Fruit fly (Drosophila melanogaster) whole organism, embryonic: ENCODE data around the gene AstC.
A peak's percentile ranks its signal among the peaks of the same experiment; 100 is the strongest.

Experiments used
- Ada2b ChIP-seq: fragments of 200-800 bp; sonication (Bioruptor generic); IDR thresholded peaks from 2 replicates; pipeline ENCODE4 v1.3.6; 2022; ENCODE audit warnings: missing biosample characterization, missing genetic modification characterization
- Adf1 ChIP-seq: fragments of 200-800 bp; sonication (Bioruptor generic); IDR thresholded peaks from 2 replicates; pipeline ENCODE4 v1.3.6; 2022; ENCODE audit warnings: missing biosample characterization, missing genetic modification characterization
- CG11093 ChIP-seq: fragments of 200-800 bp; sonication (Bioruptor generic); IDR thresholded peaks from 3 replicates; pipeline ENCODE4 v1.3.6; 2022; ENCODE audit warnings: missing biosample characterization, missing genetic modification characterization
- CG11504 ChIP-seq: fragments of 200-800 bp; sonication (Bioruptor generic); optimal IDR thresholded peaks from 3 replicates; lab custom pipeline; 2019; ENCODE audit warnings: missing biosample characterization, mild to moderate bottlenecking, missing genetic modification characterization, moderate library complexity
- CG12155 ChIP-seq: fragments of 200-800 bp; sonication (Bioruptor generic); optimal IDR thresholded peaks from 3 replicates; lab custom pipeline; 2016; ENCODE audit warnings: missing biosample characterization, missing genetic modification characterization
- CG13287 ChIP-seq: fragments of 200-800 bp; sonication (Bioruptor generic); IDR thresholded peaks from 2 replicates; pipeline ENCODE4 v1.3.6; 2022; ENCODE audit warnings: missing biosample characterization, missing genetic modification characterization; ENCODE audit not compliant: partially characterized antibody
- CG13894 ChIP-seq: fragments of 200-800 bp; sonication (Bioruptor generic); optimal IDR thresholded peaks from 3 replicates; lab custom pipeline; 2018; ENCODE audit warnings: missing biosample characterization, mild to moderate bottlenecking, missing genetic modification characterization, moderate library complexity
- CG17328 ChIP-seq: fragments of 200-800 bp; sonication (Bioruptor generic); IDR thresholded peaks from 2 replicates; pipeline ENCODE4 v1.3.6; 2022; ENCODE audit warnings: missing biosample characterization, missing genetic modification characterization
- CG1792 ChIP-seq: fragments of 200-800 bp; sonication (Bioruptor generic); optimal IDR thresholded peaks from 2 replicates; lab custom pipeline; 2016; ENCODE audit warnings: missing biosample characterization, missing genetic modification characterization
- CG2120 ChIP-seq: fragments of 200-800 bp; sonication (Bioruptor generic); optimal IDR thresholded peaks from 3 replicates; lab custom pipeline; 2016; ENCODE audit warnings: missing biosample characterization, missing genetic modification characterization
- CG3995 ChIP-seq: fragments of 200-800 bp; sonication (Bioruptor generic); optimal IDR thresholded peaks from 3 replicates; lab custom pipeline; 2016; ENCODE audit warnings: missing biosample characterization, missing genetic modification characterization
- CG7786 ChIP-seq: fragments of 200-800 bp; sonication (Bioruptor generic); optimal IDR thresholded peaks from 2 replicates; lab custom pipeline; 2016; ENCODE audit warnings: missing biosample characterization, missing genetic modification characterization
- CG9215 ChIP-seq: fragments of 200-800 bp; sonication (Bioruptor generic); IDR thresholded peaks from 2 replicates; pipeline ENCODE4 v1.3.6; 2022; ENCODE audit warnings: missing biosample characterization, missing genetic modification characterization
- D19A ChIP-seq: fragments of 200-800 bp; optimal IDR thresholded peaks from 3 replicates; lab custom pipeline; 2019; ENCODE audit warnings: missing biosample characterization, mild to moderate bottlenecking, missing genetic modification characterization, moderate library complexity
- Dad ChIP-seq: fragments of 200-800 bp; sonication (Bioruptor generic); optimal IDR thresholded peaks from 3 replicates; lab custom pipeline; 2016; ENCODE audit warnings: missing biosample characterization, missing genetic modification characterization
- HmgD ChIP-seq: fragments of 200-800 bp; sonication (Bioruptor generic); optimal IDR thresholded peaks from 3 replicates; lab custom pipeline; 2016; ENCODE audit warnings: missing biosample characterization, missing genetic modification characterization
- Lhr ChIP-seq: fragments of 200-800 bp; sonication (Bioruptor generic); optimal IDR thresholded peaks from 3 replicates; lab custom pipeline; 2017; ENCODE audit warnings: mild to moderate bottlenecking, missing biosample characterization, missing genetic modification reagents, missing genetic modification characterization
- MESR4 ChIP-seq: fragments of 200-800 bp; sonication (Bioruptor generic); optimal IDR thresholded peaks from 2 replicates; lab custom pipeline; 2018; ENCODE audit warnings: missing biosample characterization, mild to moderate bottlenecking, missing genetic modification characterization, moderate library complexity
- Med ChIP-seq: fragments of 200-800 bp; sonication (Bioruptor generic); peaks from one replicate; lab custom pipeline; 2016; ENCODE audit warnings: missing biosample characterization, missing genetic modification characterization, mild to moderate bottlenecking, inconsistent platforms, moderate library complexity
- Mes4 ChIP-seq: fragments of 200-800 bp; sonication (Bioruptor generic); optimal IDR thresholded peaks from 2 replicates; lab custom pipeline; 2016; ENCODE audit warnings: missing biosample characterization, missing genetic modification characterization
- Mrtf ChIP-seq: fragments of 200-800 bp; sonication (Bioruptor generic); IDR thresholded peaks from 3 replicates; pipeline ENCODE4 v1.3.6; 2022; ENCODE audit warnings: missing biosample characterization, missing genetic modification characterization
- NFAT ChIP-seq: fragments of 200-800 bp; sonication (Bioruptor generic); IDR thresholded peaks from 2 replicates; pipeline ENCODE4 v1.3.6; 2022; ENCODE audit warnings: missing biosample characterization, missing genetic modification characterization
- NK7.1 ChIP-seq: fragments of 200-800 bp; sonication (Bioruptor generic); optimal IDR thresholded peaks from 3 replicates; lab custom pipeline; 2016; ENCODE audit warnings: missing biosample characterization, missing genetic modification characterization
- Nf-YC ChIP-seq: fragments of 200-800 bp; optimal IDR thresholded peaks from 3 replicates; lab custom pipeline; 2019; ENCODE audit warnings: missing biosample characterization, mild to moderate bottlenecking, missing genetic modification characterization, moderate library complexity
- Oli ChIP-seq: fragments of 200-800 bp; sonication (Bioruptor generic); optimal IDR thresholded peaks from 2 replicates; lab custom pipeline; 2018; ENCODE audit warnings: missing biosample characterization, mild to moderate bottlenecking, missing genetic modification characterization, moderate library complexity
- PHDP ChIP-seq: fragments of 200-800 bp; sonication (Bioruptor generic); optimal IDR thresholded peaks from 3 replicates; lab custom pipeline; 2018; ENCODE audit warnings: missing biosample characterization, mild to moderate bottlenecking, missing genetic modification characterization, moderate library complexity
- Pdp1 ChIP-seq, 2 experiments: fragments of 200-800 bp; sonication (Bioruptor generic); optimal IDR thresholded peaks; 3 replicates each; lab custom pipeline; 2016; ENCODE audit warnings: missing biosample characterization in 2 of 2, missing genetic modification characterization in 2 of 2, mild to moderate bottlenecking in 1 of 2, moderate library complexity in 1 of 2
- Six4 ChIP-seq: fragments of 200-800 bp; sonication (Bioruptor generic); optimal IDR thresholded peaks from 2 replicates; lab custom pipeline; 2016; ENCODE audit warnings: missing biosample characterization, missing genetic modification characterization
- Sox100B ChIP-seq: fragments of 200-800 bp; sonication (Bioruptor generic); optimal IDR thresholded peaks from 3 replicates; lab custom pipeline; 2018; ENCODE audit warnings: missing biosample characterization, mild to moderate bottlenecking, missing genetic modification characterization
- Sry-δ ChIP-seq: fragments of 200-800 bp; sonication (Bioruptor generic); optimal IDR thresholded peaks from 2 replicates; lab custom pipeline; 2016; ENCODE audit warnings: missing biosample characterization, missing genetic modification characterization
- Stat92E ChIP-seq, 3 experiments: fragments of >200 bp in 2 of 3; fragments of 200-800 bp in 1 of 3; sonication (Bioruptor generic) in 1 of 3; optimal IDR thresholded peaks; 2 replicates each; lab custom pipeline; 2017 to 2019; ENCODE audit warnings: missing biosample characterization in 3 of 3, missing genetic modification characterization in 3 of 3, mild to moderate bottlenecking in 1 of 3, moderate library complexity in 1 of 3
- YL-1 ChIP-seq: fragments of 200-800 bp; sonication (Bioruptor generic); optimal IDR thresholded peaks from 3 replicates; lab custom pipeline; 2017; ENCODE audit warnings: missing biosample characterization, mild to moderate bottlenecking, missing genetic modification characterization
- abd-A ChIP-seq: fragments of 200-800 bp; sonication (Bioruptor generic); optimal IDR thresholded peaks from 3 replicates; lab custom pipeline; 2019; ENCODE audit warnings: missing biosample characterization, mild to moderate bottlenecking, missing genetic modification characterization, moderate library complexity
- al ChIP-seq: fragments of 200-800 bp; sonication (Bioruptor generic); IDR thresholded peaks from 2 replicates; pipeline ENCODE4 v1.3.6; 2022; ENCODE audit warnings: missing biosample characterization, missing genetic modification characterization
- ase ChIP-seq: fragments of 200-800 bp; sonication (Bioruptor generic); IDR thresholded peaks from 3 replicates; pipeline ENCODE4 v1.3.6; 2022; ENCODE audit warnings: missing biosample characterization, missing genetic modification characterization
- chn ChIP-seq: fragments of 200-800 bp; sonication (Bioruptor generic); optimal IDR thresholded peaks from 2 replicates; lab custom pipeline; 2016; ENCODE audit warnings: missing biosample characterization, missing genetic modification characterization
- da ChIP-seq: fragments of 200-800 bp; sonication (Bioruptor generic); optimal IDR thresholded peaks from 2 replicates; lab custom pipeline; 2016; ENCODE audit warnings: missing biosample characterization, missing genetic modification characterization
- esg ChIP-seq: fragments of 200-800 bp; sonication (Bioruptor generic); conservative IDR thresholded peaks from 2 replicates; pipeline ENCODE4 v1.3.6; 2022; ENCODE audit warnings: missing biosample characterization, missing genetic modification characterization
- fd3F ChIP-seq: fragments of 200-800 bp; sonication (Bioruptor generic); optimal IDR thresholded peaks from 2 replicates; lab custom pipeline; 2018; ENCODE audit warnings: missing biosample characterization, mild to moderate bottlenecking, missing genetic modification characterization, moderate library complexity
- jing ChIP-seq: fragments of 200-800 bp; sonication (Bioruptor generic); optimal IDR thresholded peaks from 2 replicates; lab custom pipeline; 2018; ENCODE audit warnings: missing biosample characterization, mild to moderate bottlenecking, missing genetic modification characterization
- jumu ChIP-seq: fragments of 200-800 bp; sonication (Bioruptor generic); optimal IDR thresholded peaks from 3 replicates; lab custom pipeline; 2016; ENCODE audit warnings: missing biosample characterization, missing genetic modification characterization
- lilli ChIP-seq: fragments of 200-800 bp; sonication (Bioruptor generic); optimal IDR thresholded peaks from 3 replicates; lab custom pipeline; 2016; ENCODE audit warnings: missing biosample characterization, missing genetic modification characterization
- lola ChIP-seq, 3 experiments: fragments of >200 bp in 2 of 3; fragments of 200-800 bp in 1 of 3; sonication (Bioruptor generic) in 1 of 3; optimal IDR thresholded peaks; 2 replicates each; lab custom pipeline; 2017 to 2019; ENCODE audit warnings: missing biosample characterization in 3 of 3, missing genetic modification characterization in 3 of 3, mild to moderate bottlenecking in 1 of 3, moderate library complexity in 1 of 3
- onecut ChIP-seq: fragments of 200-800 bp; sonication (Bioruptor generic); IDR thresholded peaks from 2 replicates; pipeline ENCODE4 v1.3.6; 2022; ENCODE audit warnings: missing biosample characterization, missing genetic modification characterization
- otp ChIP-seq: fragments of 200-800 bp; sonication (Bioruptor generic); IDR thresholded peaks from 3 replicates; pipeline ENCODE4, ENCODE4 v1.3.6; 2022; ENCODE audit warnings: missing biosample characterization, missing genetic modification characterization
- pho ChIP-seq: fragments of 200-800 bp; sonication (Bioruptor generic); optimal IDR thresholded peaks from 2 replicates; lab custom pipeline; 2016; ENCODE audit warnings: missing biosample characterization, missing genetic modification characterization
- sima ChIP-seq: fragments of 200-800 bp; sonication (Bioruptor generic); optimal IDR thresholded peaks from 2 replicates; lab custom pipeline; 2016; ENCODE audit warnings: missing biosample characterization, missing genetic modification characterization
- slbo ChIP-seq: fragments of 200-800 bp; sonication (Bioruptor generic); IDR thresholded peaks from 2 replicates; pipeline ENCODE4 v1.3.6; 2022; ENCODE audit warnings: missing biosample characterization, missing genetic modification characterization
- slou ChIP-seq: fragments of 200-800 bp; sonication (Bioruptor generic); optimal IDR thresholded peaks from 3 replicates; lab custom pipeline; 2016; ENCODE audit warnings: missing biosample characterization, missing genetic modification characterization
- so ChIP-seq: fragments of 200-800 bp; sonication (Bioruptor generic); IDR thresholded peaks from 3 replicates; pipeline ENCODE4 v1.3.6; 2022; ENCODE audit warnings: missing biosample characterization, missing genetic modification characterization
- stwl ChIP-seq: fragments of 200-800 bp; sonication (Bioruptor generic); optimal IDR thresholded peaks from 3 replicates; lab custom pipeline; 2018; ENCODE audit warnings: missing biosample characterization, mild to moderate bottlenecking, missing genetic modification characterization, moderate library complexity
- tap ChIP-seq: fragments of 200-800 bp; optimal IDR thresholded peaks from 3 replicates; lab custom pipeline; 2019; ENCODE audit warnings: missing biosample characterization, mild to moderate bottlenecking, missing genetic modification characterization, moderate library complexity

The AstC gene

DNA sequence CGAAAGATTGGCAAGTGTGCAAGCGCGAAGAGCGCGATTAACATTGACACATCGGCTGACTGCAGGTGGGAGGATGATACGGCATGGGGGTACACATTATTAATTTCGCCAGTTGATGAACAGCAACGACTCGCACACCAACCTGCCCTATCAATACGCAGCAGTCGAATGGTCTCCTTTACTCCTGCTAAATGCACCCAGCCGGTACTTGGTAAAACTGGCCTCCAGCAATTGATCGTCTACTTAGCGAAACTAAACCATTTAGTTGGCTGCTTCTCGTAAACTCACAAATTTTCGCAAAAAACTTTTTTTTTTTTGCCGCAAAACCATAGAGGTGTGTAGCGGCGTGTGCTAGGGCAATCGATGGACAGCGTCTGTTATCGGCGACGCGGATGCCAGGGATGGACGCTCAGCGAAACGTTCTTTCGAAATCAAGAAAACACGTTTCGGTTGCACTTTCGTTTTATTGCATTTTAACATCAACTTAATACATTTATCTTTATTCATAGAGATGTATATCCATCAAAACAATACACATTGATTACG, 19.4 kb upstream of the AstC start, which contains the start of gene Ge-1 (continued):
- TF ChIP-seq so (no peak), YL-1 (GFP tag; lab: Kevin White, UChicago) (no peak), al (GFP tag; lab: Robert Waterston, UW) (no peak), Sry-δ (GFP tag; lab: Kevin White, UChicago) (peak; percentile 90), sima (GFP tag; lab: Kevin White, UChicago) (no peak), CG9215 (GFP tag; lab: Robert Waterston, UW) (no peak), jumu (no peak), abd-A (tag; lab: Kevin White, UChicago) (no peak), PHDP (tag; lab: Kevin White, UChicago) (no peak), Nf-YC (tag; lab: Kevin White, UChicago) (no peak), Pdp1 (GFP tag; optimal IDR thresholded peaks at IDR 0.05; lab: Kevin White, UChicago) (no peak), CG17328 (GFP tag; lab: Robert Waterston, UW) (no peak), Adf1 (GFP tag; lab: Robert Waterston, UW) (peak; percentile 15; the same call in 1 of the 2 replicates), CG13894 (tag; lab: Kevin White, UChicago) (no peak), pho (no peak), tap (tag; lab: Kevin White, UChicago) (no peak), Mrtf (GFP tag; lab: Robert Waterston, UW) (no peak), da (GFP tag; lab: Kevin White, UChicago) (no peak), Med (GFP tag; lab: Kevin White, UChicago) (peak; percentile 76), CG13287 (GFP tag; lab: Robert Waterston, UW) (peak; percentile 69), lola (GFP tag; optimal IDR thresholded peaks at IDR 0.05; lab: Kevin White, UChicago) (no peak), Dad (GFP tag; lab: Kevin White, UChicago) (no peak), Ada2b (no peak), Lhr (GFP tag; lab: Kevin White, UChicago) (no peak), Sox100B (no peak), CG11093 (no peak), HmgD (GFP tag; lab: Kevin White, UChicago) (no peak), Stat92E (GFP tag; optimal IDR thresholded peaks at IDR 0.05; lab: Kevin White, UChicago) (no peak), CG11504 (tag; lab: Kevin White, UChicago) (no peak), esg (GFP tag; lab: Robert Waterston, UW) (no peak), Mes4 (GFP tag; lab: Kevin White, UChicago) (no peak), CG2120 (no peak), chn (GFP tag; lab: Kevin White, UChicago) (no peak), CG3995 (GFP tag; lab: Kevin White, UChicago) (no peak), otp (GFP tag; lab: Robert Waterston, UW) (no peak), MESR4 (GFP tag; lab: Kevin White, UChicago) (peak; percentile 29), NFAT (GFP tag; lab: Robert Waterston, UW) (0 out of 2 replicates have a peak, but pooled peaks have one; percentile 28), NK7.1 (no peak), fd3F (GFP tag; lab: Kevin White, UChicago) (no peak), D19A (tag; lab: Kevin White, UChicago) (no peak), Six4 (GFP tag; lab: Kevin White, UChicago) (no peak), onecut (GFP tag; lab: Robert Waterston, UW) (peak; percentile 35; the same call in 1 of the 2 replicates), ase (no peak), jing (no peak), CG1792 (no peak), stwl (tag; lab: Kevin White, UChicago) (peak; percentile 45), CG7786 (GFP tag; lab: Kevin White, UChicago) (no peak), slbo (GFP tag; lab: Robert Waterston, UW) (no peak), slou (GFP tag; lab: Kevin White, UChicago) (no peak), lilli (GFP tag; lab: Kevin White, UChicago) (no peak), CG12155 (GFP tag; lab: Kevin White, UChicago) (no peak), Oli (no peak)
